Worm (Caenorhabditis elegans) whole organism, late embryonic: Measurements from ENCODE around the gene klf-3.

ENCODE experiments used
- F13H6.1 ChIP-seq: sonication (generic microtip); optimal IDR thresholded peaks from 2 replicates; lab custom pipeline; 2016; ENCODE audit warnings: missing genetic modification characterization, missing compliant biosample characterization
- ceh-9 ChIP-seq: sonication (generic microtip); optimal IDR thresholded peaks from 2 replicates; lab custom pipeline; 2016; ENCODE audit warnings: mild to moderate bottlenecking, missing genetic modification characterization, inconsistent platforms, missing compliant biosample characterization
- hlh-6 ChIP-seq: sonication (generic microtip); optimal IDR thresholded peaks from 2 replicates; lab custom pipeline; 2016; ENCODE audit warnings: missing genotype, missing genetic modification characterization, missing compliant biosample characterization
- pat-9 ChIP-seq: fragments of 200-800 bp; sonication (Bioruptor generic); optimal IDR thresholded peaks from 2 replicates; lab custom pipeline; 2018; ENCODE audit warnings: mild to moderate bottlenecking, missing genetic modification characterization, moderate library complexity, missing compliant biosample characterization
- unc-55 ChIP-seq: sonication (generic microtip); optimal IDR thresholded peaks from 2 replicates; lab custom pipeline; 2017; ENCODE audit warnings: missing biosample characterization, missing genetic modification reagents, missing genetic modification characterization

DNA sequence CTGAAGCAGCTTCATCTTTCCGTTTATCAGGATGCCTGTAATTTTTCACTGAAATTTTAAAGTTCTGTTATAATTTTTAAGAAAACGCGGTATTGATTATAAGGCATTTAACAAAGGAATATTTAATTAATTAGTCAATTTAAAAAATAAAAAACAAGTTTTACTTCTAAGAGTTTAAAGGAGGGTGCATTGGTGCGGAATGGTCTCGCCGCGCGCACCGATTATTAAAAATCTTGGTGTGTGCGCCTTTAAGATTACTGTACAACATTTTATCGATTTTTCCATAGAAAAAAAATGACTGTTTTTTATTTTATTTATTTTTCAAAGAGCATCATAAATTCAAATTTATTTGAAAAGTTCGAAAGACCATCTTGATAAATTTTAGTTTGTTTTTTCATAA is 19.2 kb upstream of the klf-3 start:
- TF ChIP-seq pat-9 (tag; lab: Kevin White, UChicago) (no peak), unc-55 (GFP tag; lab: Kevin White, UChicago) (no peak), hlh-6 (no peak), F13H6.1 (tag; lab: Kevin White, UChicago) (no peak), ceh-9 (no peak)
